Worm (Caenorhabditis elegans) whole organism, L4 larva: ENCODE measurements around the gene faxc-1.

ENCODE experiments used
- D1046.2 ChIP-seq: fragments of 200-800 bp; sonication (Bioruptor generic); IDR thresholded peaks from 2 replicates; pipeline ENCODE4 v1.3.6; 2022; ENCODE audit warnings: missing genetic modification characterization, missing compliant biosample characterization
- F10B5.3 ChIP-seq: sonication (generic microtip); optimal IDR thresholded peaks from 2 replicates; lab custom pipeline; 2016; ENCODE audit warnings: mild to moderate bottlenecking, missing genetic modification characterization, missing compliant biosample characterization
- F44E2.7 ChIP-seq: fragments of 200-800 bp; sonication (Bioruptor generic); IDR thresholded peaks from 2 replicates; pipeline ENCODE4 v2.1.2; 2022; ENCODE audit warnings: missing genetic modification characterization, missing compliant biosample characterization
- F49E8.2 ChIP-seq: sonication (generic microtip); optimal IDR thresholded peaks from 2 replicates; lab custom pipeline; 2016; ENCODE audit warnings: missing compliant biosample characterization, mild to moderate bottlenecking, missing genetic modification characterization, borderline replicate concordance
- T20F7.1 ChIP-seq: fragments of 200-800 bp; sonication (Bioruptor generic); optimal IDR thresholded peaks from 2 replicates; lab custom pipeline; 2018; ENCODE audit warnings: mild to moderate bottlenecking, missing genetic modification characterization, missing compliant biosample characterization
- Y105C5A.15 ChIP-seq: fragments of 200-800 bp; sonication (Bioruptor generic); IDR thresholded peaks from 2 replicates; pipeline ENCODE4 v1.3.6; 2022; ENCODE audit warnings: missing genetic modification characterization, missing compliant biosample characterization
- Y48G9A.11 ChIP-seq: fragments of 200-800 bp; sonication (Bioruptor generic); IDR thresholded peaks from 2 replicates; pipeline ENCODE4 v1.3.6; 2022; ENCODE audit warnings: missing genetic modification reagents, missing genetic modification characterization, missing compliant biosample characterization
- Y5F2A.4 ChIP-seq: fragments of 200-800 bp; sonication (Bioruptor generic); optimal IDR thresholded peaks from 2 replicates; lab custom pipeline; 2018; ENCODE audit warnings: mild to moderate bottlenecking, missing genetic modification characterization, missing compliant biosample characterization
- aha-1 ChIP-seq: fragments of 150-350 bp; peaks from one replicate; lab custom pipeline; 2014; ENCODE audit warnings: missing biosample characterization, missing genetic modification characterization
- ceh-62 ChIP-seq: sonication (generic microtip); optimal IDR thresholded peaks from 2 replicates; lab custom pipeline; 2017; ENCODE audit warnings: missing biosample characterization, missing genetic modification characterization
- ctbp-1 ChIP-seq: fragments of 200-800 bp; sonication (Bioruptor generic); IDR thresholded peaks from 2 replicates; pipeline ENCODE4 v1.3.6; 2022; ENCODE audit warnings: missing genetic modification reagents, missing genetic modification characterization, missing compliant biosample characterization
- gei-8 ChIP-seq: fragments of 200-800 bp; sonication (Bioruptor generic); optimal IDR thresholded peaks from 2 replicates; lab custom pipeline; 2018; ENCODE audit warnings: mild to moderate bottlenecking, missing genetic modification characterization, missing compliant biosample characterization
- hif-1 ChIP-seq, 2 experiments: sonication (generic microtip); optimal IDR thresholded peaks; 2 replicates each; lab custom pipeline; 2016 to 2017; ENCODE audit warnings: missing compliant biosample characterization in 2 of 2, missing genetic modification characterization in 2 of 2, missing genetic modification reagents in 2 of 2, missing genotype in 2 of 2, mild to moderate bottlenecking in 1 of 2
- hlh-30 ChIP-seq: sonication (generic microtip); optimal IDR thresholded peaks from 2 replicates; lab custom pipeline; 2017; ENCODE audit warnings: antibody characterized with exemption, mild to moderate bottlenecking, missing genetic modification characterization, missing compliant biosample characterization; ENCODE audit not compliant: insufficient read depth
- lin-1 ChIP-seq: fragments of 200-800 bp; sonication (Bioruptor generic); IDR thresholded peaks from 2 replicates; pipeline ENCODE4 v1.3.6; 2022; ENCODE audit warnings: missing genetic modification reagents, missing genetic modification characterization, missing compliant biosample characterization
- lin-15B ChIP-seq: fragments of 150-350 bp; sonication (generic microtip); optimal IDR thresholded peaks from 3 replicates; lab custom pipeline; 2014; ENCODE audit warnings: missing biosample characterization, missing genetic modification characterization
- lin-38 ChIP-seq: fragments of 200-800 bp; sonication (Bioruptor generic); IDR thresholded peaks from 2 replicates; pipeline ENCODE4 v1.3.6; 2022; ENCODE audit warnings: missing genetic modification reagents, missing genetic modification characterization, missing compliant biosample characterization
- lin-39 ChIP-seq: fragments of 150-350 bp; optimal IDR thresholded peaks from 2 replicates; lab custom pipeline; 2014; ENCODE audit warnings: missing biosample characterization, missing genetic modification reagents, missing genetic modification characterization
- madf-9 ChIP-seq: fragments of 200-800 bp; sonication (Bioruptor generic); conservative IDR thresholded peaks from 2 replicates; pipeline ENCODE4 v1.3.6; 2022; ENCODE audit warnings: missing genetic modification reagents, missing genetic modification characterization, missing compliant biosample characterization
- nhr-102 ChIP-seq: sonication (generic microtip); optimal IDR thresholded peaks from 2 replicates; lab custom pipeline; 2016; ENCODE audit warnings: mild to moderate bottlenecking, missing genetic modification characterization, moderate library complexity, missing compliant biosample characterization
- nhr-11 ChIP-seq: fragments of 150-350 bp; optimal IDR thresholded peaks from 2 replicates; lab custom pipeline; 2014; ENCODE audit warnings: missing biosample characterization, missing genetic modification characterization
- nhr-25 ChIP-seq: sonication (generic microtip); optimal IDR thresholded peaks from 2 replicates; lab custom pipeline; 2017; ENCODE audit warnings: missing genetic modification characterization, mild to moderate bottlenecking, missing compliant biosample characterization, antibody characterized with exemption, moderate library complexity, borderline replicate concordance; ENCODE audit not compliant: insufficient read depth
- nhr-77 ChIP-seq: fragments of 150-350 bp; optimal IDR thresholded peaks from 2 replicates; lab custom pipeline; 2014; ENCODE audit warnings: missing biosample characterization, missing genetic modification characterization
- php-3 ChIP-seq: fragments of 200-800 bp; sonication (Bioruptor generic); IDR thresholded peaks from 2 replicates; pipeline ENCODE4 v1.3.6; 2022; ENCODE audit warnings: missing genetic modification reagents, missing genetic modification characterization, missing compliant biosample characterization
- rbr-2 ChIP-seq: sonication (generic microtip); optimal IDR thresholded peaks from 2 replicates; lab custom pipeline; 2016; ENCODE audit warnings: missing genotype, missing genetic modification characterization, missing compliant biosample characterization
- set-16 ChIP-seq: fragments of 200-800 bp; sonication (Bioruptor generic); IDR thresholded peaks from 2 replicates; pipeline ENCODE4 v1.3.6; 2022; ENCODE audit warnings: missing genetic modification reagents, missing genetic modification characterization, missing compliant biosample characterization
- tra-1 ChIP-seq: fragments of 200-800 bp; sonication (Bioruptor generic); IDR thresholded peaks from 2 replicates; pipeline ENCODE4 v1.3.6; 2022; ENCODE audit warnings: missing genetic modification reagents, missing genetic modification characterization, missing compliant biosample characterization
- unc-130 ChIP-seq: sonication (generic microtip); optimal IDR thresholded peaks from 2 replicates; lab custom pipeline; 2016; ENCODE audit warnings: missing genetic modification reagents, missing genetic modification characterization, missing compliant biosample characterization
- unc-62 ChIP-seq, 3 experiments: fragments of 150-350 bp in 1 of 3; sonication (generic microtip); optimal IDR thresholded peaks in 2 of 3; peaks in 1 of 3; 1 replicate in 1 of 3; 2 replicates in 2 of 3; lab custom pipeline; 2014 to 2017; ENCODE audit warnings: missing biosample characterization in 3 of 3, missing genetic modification characterization in 3 of 3, missing genetic modification reagents in 3 of 3, missing genotype in 1 of 3
- zfp-2 ChIP-seq: sonication (generic microtip); optimal IDR thresholded peaks from 2 replicates; lab custom pipeline; 2016; ENCODE audit warnings: mild to moderate bottlenecking, missing genetic modification characterization, missing compliant biosample characterization
- zip-11 ChIP-seq: fragments of 200-800 bp; sonication (Bioruptor generic); IDR thresholded peaks from 2 replicates; pipeline ENCODE4 v1.3.6; 2022; ENCODE audit warnings: missing genetic modification characterization, missing compliant biosample characterization
- ztf-7 ChIP-seq: fragments of 150-350 bp; optimal IDR thresholded peaks from 2 replicates; lab custom pipeline; 2014; ENCODE audit warnings: missing biosample characterization, missing genetic modification characterization

Gene faxc-1

DNA sequence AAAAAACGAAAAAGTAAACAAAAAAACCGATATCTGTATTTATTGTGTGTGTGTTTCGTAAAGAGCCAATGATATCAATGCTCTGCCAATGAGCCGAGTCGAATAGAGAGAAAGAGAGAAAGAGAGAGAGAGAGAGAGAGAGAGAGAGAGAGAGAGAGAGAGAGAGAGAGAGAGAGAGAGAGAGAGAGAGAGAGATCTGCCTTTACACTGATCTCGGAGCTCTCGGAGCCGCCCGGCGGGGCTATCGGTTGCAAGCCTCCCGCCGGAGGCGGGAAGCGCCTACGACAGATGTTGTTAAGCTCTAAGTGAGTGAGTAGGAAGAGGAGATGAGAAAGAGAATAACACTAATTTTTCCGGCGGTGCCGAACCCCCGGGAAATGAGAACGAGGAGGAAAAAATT lies 4.9 kb downstream of the faxc-1 start:
- TF ChIP-seq zip-11 (GFP tag; lab: Robert Waterston, UW) = no peak
- no peak for TF ChIP-seq F10B5.3
- peak; percentile 86 for TF ChIP-seq aha-1
- no peak for TF ChIP-seq madf-9 (GFP tag; lab: Robert Waterston, UW)
- no peak for TF ChIP-seq hif-1 (tag; optimal IDR thresholded peaks at IDR 0.05; lab: Kevin White, UChicago)
- TF ChIP-seq lin-39 = no peak
- TF ChIP-seq nhr-102 (tag; lab: Kevin White, UChicago) = no peak
- TF ChIP-seq zfp-2 (tag; lab: Kevin White, UChicago) = no peak
- no peak for TF ChIP-seq tra-1 (GFP tag; lab: Robert Waterston, UW)
- no peak for TF ChIP-seq F44E2.7 (GFP tag; lab: Robert Waterston, UW)
- TF ChIP-seq ceh-62 (tag; lab: Kevin White, UChicago) = no peak
- TF ChIP-seq php-3 = no peak
- TF ChIP-seq nhr-11 (tag; lab: Kevin White, UChicago) = peak; percentile 27
- TF ChIP-seq ztf-7 (tag; lab: Kevin White, UChicago) = no peak
- TF ChIP-seq lin-1 (GFP tag; lab: Robert Waterston, UW) = 0 out of 2 replicates have a peak, but pooled peaks have one; percentile 24
- peak; percentile 95 for TF ChIP-seq set-16
- TF ChIP-seq D1046.2 (GFP tag; lab: Robert Waterston, UW) = no peak

DNA sequence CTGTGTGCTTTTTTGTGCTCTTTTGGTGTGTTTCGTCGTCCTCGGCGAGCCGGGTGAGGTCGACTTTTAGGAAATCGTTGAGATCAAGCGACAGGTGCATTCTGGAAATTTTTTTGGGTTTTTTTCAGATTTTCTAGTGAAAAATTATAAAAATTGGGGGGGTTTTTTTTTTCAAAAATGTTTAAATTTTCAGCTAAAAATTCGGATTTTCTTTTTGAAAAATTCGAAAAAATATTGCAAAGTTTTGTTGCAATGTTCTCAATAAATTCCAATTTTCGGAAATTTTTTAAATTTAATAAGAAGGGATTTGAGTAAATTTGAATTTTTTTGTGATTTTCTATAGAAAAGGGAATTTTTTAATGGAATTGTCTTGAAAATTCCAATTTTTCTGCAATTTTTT lies 11.0 kb downstream of the faxc-1 start, which contains the start of gene Y57A10A.27:
Y57A10A.27 (minus strand) TSS at position 101 of the 400 bp plus-strand sequence.
- TF ChIP-seq hlh-30 (no peak), nhr-77 (no peak), gei-8 (no peak), Y105C5A.15 (no peak), nhr-25 (tag; lab: Kevin White, UChicago) (no peak)
- TF ChIP-seq, all 104 proteins: peak for 0

DNA sequence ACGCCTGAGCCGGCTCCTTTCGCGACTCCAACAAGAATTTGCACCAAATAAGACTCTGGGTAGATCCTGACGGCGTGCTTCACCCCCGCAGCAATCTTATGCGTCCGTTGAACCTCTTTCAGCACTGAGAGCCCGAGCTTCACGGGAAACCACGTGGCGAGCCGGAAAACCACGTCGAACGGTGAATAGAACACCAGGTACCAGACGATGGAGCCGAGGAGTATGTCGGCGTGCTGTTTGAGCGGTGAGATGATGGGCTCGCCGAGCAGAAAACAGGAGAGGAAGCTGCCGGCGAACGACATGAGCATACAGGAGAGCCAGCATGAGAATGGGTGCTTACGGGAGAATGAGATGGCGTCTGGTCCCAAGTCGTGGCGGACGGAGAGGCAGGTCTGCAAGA lies 14.6 kb downstream of the faxc-1 start:
- 0 out of 2 replicates have a peak, but pooled peaks have one; percentile 22 for TF ChIP-seq D1046.2 (GFP tag; lab: Robert Waterston, UW)
- TF ChIP-seq F49E8.2 (tag; lab: Kevin White, UChicago) = no peak
- no peak for TF ChIP-seq rbr-2 (tag; lab: Kevin White, UChicago)
- TF ChIP-seq set-16 = peak; percentile 77
- no peak for TF ChIP-seq lin-39
- no peak for TF ChIP-seq lin-1 (GFP tag; lab: Robert Waterston, UW)

DNA sequence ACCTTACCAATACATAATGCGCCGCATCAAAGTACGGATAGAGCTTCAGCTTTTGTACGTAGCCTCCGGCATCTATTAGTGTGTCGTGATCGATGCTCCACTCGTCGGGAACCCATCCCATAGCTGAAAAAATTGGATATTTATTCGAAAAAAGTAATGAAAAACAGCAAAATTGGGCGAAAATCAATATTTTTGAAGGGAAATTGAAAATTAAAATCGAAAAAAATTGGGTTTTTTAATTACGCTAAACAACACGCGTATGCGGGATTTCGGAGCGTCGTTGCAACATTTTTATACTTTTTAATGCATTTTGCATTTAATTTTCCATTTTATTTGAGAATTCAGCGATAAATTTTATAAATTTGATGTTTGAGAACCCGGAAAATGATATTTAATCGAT lies 15.3 kb downstream of the faxc-1 start, which contains the start of the genes tric-1B.2 and Y57A10A.29:
tric-1B.2 (minus strand) TSS at position 129 of the 400 bp plus-strand sequence.
Y57A10A.29 (plus strand) TSS at position 303 of the 400 bp plus-strand sequence.
- peak; percentile 77 for TF ChIP-seq Y48G9A.11 (GFP tag; lab: Robert Waterston, UW)
- TF ChIP-seq Y5F2A.4 = no peak
- peak; percentile 93 for TF ChIP-seq T20F7.1 (GFP tag; lab: Kevin White, UChicago)

DNA sequence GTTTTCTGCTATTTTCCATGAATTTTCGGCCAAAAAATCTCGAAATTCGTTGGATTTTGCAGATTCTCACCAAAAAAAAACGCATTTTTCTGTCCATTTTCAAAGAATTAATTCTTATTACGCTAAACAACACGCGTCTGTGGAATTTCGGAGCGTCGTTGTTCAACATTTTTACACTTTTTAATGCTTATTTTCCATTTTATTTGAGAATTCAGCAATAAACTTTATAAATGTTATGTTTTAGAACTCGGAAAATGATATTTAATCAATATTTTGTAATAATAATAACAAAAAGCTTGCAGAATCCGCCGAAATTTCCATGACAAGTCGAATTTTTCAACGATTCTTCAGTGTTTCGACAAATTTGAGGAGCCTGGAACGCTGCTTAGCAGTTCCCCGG lies 16.4 kb downstream of the faxc-1 start, which contains the start of gene ife-5:
ife-5 (plus strand) TSS at position 301 of the 400 bp plus-strand sequence.
- TF ChIP-seq Y48G9A.11 (GFP tag; lab: Robert Waterston, UW) (peak; percentile 38; the same call in 1 of the 2 replicates), lin-15B (tag; lab: Kevin White, UChicago) (no peak), T20F7.1 (GFP tag; lab: Kevin White, UChicago) (peak; percentile 10)
- TF ChIP-seq, all 104 proteins: peak for 2

DNA sequence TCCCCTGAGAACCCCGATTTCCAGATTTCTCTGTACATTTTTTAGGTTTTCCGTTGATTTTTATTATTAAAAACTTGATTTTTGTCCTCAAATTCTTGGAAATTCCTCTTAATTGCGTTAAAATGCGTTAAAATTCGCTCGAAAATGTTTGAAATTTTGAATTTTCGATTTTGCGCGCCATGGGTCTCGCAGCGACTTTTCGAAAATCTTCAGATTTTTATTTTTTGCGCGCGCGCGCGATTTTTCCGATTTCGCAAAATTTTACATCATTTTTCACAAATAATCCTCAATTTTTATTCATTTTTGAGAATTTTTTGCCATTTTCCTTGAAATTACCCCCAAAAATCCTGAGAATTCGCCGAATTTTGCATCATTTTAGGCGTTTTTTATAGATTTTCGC lies 20.1 kb downstream of the faxc-1 start:
- TF ChIP-seq unc-62 (GFP tag; optimal IDR thresholded peaks at IDR 0.05 in 1 of 2; lab: Kevin White, UChicago) = peak in 1 of 2 experiments; percentile 86
- no peak for TF ChIP-seq unc-62 (tag; optimal IDR thresholded peaks at IDR 0.05; lab: Kevin White, UChicago)
- no peak for TF ChIP-seq F10B5.3
- TF ChIP-seq Y48G9A.11 (GFP tag; lab: Robert Waterston, UW) = peak; percentile 84
- TF ChIP-seq ctbp-1 (GFP tag; lab: Robert Waterston, UW) = no peak
- TF ChIP-seq lin-38 (GFP tag; lab: Robert Waterston, UW) = peak; percentile 50
- TF ChIP-seq unc-130 (GFP tag; lab: Kevin White, UChicago) = peak; percentile 15
